Fruit fly (Drosophila melanogaster) whole organism, adult: ENCODE data around the gene iav.

Experiments used
- CG11617 ChIP-seq: fragments of 200-800 bp; sonication (Bioruptor generic); optimal IDR thresholded peaks from 2 replicates; lab custom pipeline; 2017; ENCODE audit warnings: mild to moderate bottlenecking, missing biosample characterization, missing genetic modification reagents, missing genetic modification characterization
- CG1620 ChIP-seq: fragments of 200-800 bp; sonication (Bioruptor generic); optimal IDR thresholded peaks from 2 replicates; lab custom pipeline; 2016; ENCODE audit warnings: missing biosample characterization, missing genetic modification characterization
- CG33017 ChIP-seq: fragments of 200-800 bp; sonication (Bioruptor generic); optimal IDR thresholded peaks from 2 replicates; lab custom pipeline; 2018; ENCODE audit warnings: missing biosample characterization, mild to moderate bottlenecking, missing genetic modification characterization, moderate library complexity
- CG7101 ChIP-seq: fragments of 200-800 bp; sonication (Bioruptor generic); optimal IDR thresholded peaks from 2 replicates; lab custom pipeline; 2018; ENCODE audit warnings: missing biosample characterization, mild to moderate bottlenecking, missing genetic modification characterization, moderate library complexity
- Crg-1 ChIP-seq: fragments of 200-800 bp; sonication (Bioruptor generic); optimal IDR thresholded peaks from 2 replicates; lab custom pipeline; 2016; ENCODE audit warnings: missing biosample characterization, missing genetic modification characterization
- pad ChIP-seq: fragments of 200-800 bp; sonication (Bioruptor generic); optimal IDR thresholded peaks from 3 replicates; lab custom pipeline; 2017; ENCODE audit warnings: missing biosample characterization, missing genetic modification characterization, mild to moderate bottlenecking, moderate library complexity, missing genetic modification reagents
- tj ChIP-seq: fragments of 200-800 bp; sonication (Bioruptor generic); optimal IDR thresholded peaks from 3 replicates; lab custom pipeline; 2017; ENCODE audit warnings: missing biosample characterization, mild to moderate bottlenecking, missing genetic modification characterization, moderate library complexity
- toe ChIP-seq: fragments of 200-800 bp; sonication (Bioruptor generic); optimal IDR thresholded peaks from 2 replicates; lab custom pipeline; 2016; ENCODE audit warnings: missing biosample characterization, missing genetic modification characterization

DNA sequence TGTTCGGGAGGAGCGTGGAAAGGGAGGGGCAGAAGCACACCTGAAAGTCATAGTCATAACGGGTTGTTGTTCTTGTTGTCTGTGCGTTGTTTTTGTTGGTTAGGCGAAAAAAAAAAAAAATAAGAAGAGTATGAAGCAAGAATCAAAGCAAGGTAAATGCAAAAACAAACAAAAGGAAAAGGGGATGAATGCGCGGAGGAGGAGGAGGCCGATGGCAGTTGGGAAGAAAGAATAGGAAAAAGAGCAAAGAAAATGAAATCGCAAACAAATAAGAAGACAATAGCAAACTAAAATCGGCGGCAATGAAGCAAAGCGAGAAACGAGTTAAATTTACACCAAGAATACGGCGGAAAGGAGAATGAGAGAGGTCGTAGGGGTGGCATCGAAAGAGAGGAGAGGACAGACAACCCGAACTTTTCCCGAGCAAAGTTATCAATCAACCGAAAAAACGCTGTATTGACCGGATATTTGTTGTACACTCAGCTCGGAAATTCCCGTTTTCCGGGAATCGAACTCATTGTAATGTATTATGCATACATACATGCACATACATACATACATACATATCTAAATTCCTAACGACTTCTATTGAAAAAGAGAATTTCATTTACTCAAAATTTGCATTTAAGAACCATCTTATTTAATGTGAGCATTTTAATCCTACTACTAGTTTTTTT, 46.8 kb downstream of the iav start:
- TF ChIP-seq Crg-1 (GFP tag; lab: Kevin White, UChicago) (no peak), pad (GFP tag; lab: Kevin White, UChicago) (no peak), toe (GFP tag; lab: Kevin White, UChicago) (no peak), tj (GFP tag; lab: Kevin White, UChicago) (no peak), CG11617 (GFP tag; lab: Kevin White, UChicago) (no peak), CG33017 (no peak), CG1620 (GFP tag; lab: Kevin White, UChicago) (no peak), CG7101 (no peak)
